Worm (Caenorhabditis elegans) whole organism, late embryonic: ENCODE data around the gene F20D1.3.

ENCODE experiments used
- ceh-24 ChIP-seq: sonication (generic microtip); optimal IDR thresholded peaks from 2 replicates; lab custom pipeline; 2016; ENCODE audit warnings: mild to moderate bottlenecking, missing genetic modification characterization, missing compliant biosample characterization
- hlh-30 ChIP-seq: sonication (generic microtip); optimal IDR thresholded peaks from 2 replicates; lab custom pipeline; 2017; ENCODE audit warnings: antibody characterized with exemption, missing genetic modification characterization, missing compliant biosample characterization; ENCODE audit not compliant: insufficient read depth

- no peak for TF ChIP-seq hlh-30 (tag; lab: Kevin White, UChicago)
- no peak for TF ChIP-seq ceh-24
These were observed 18.7 kb upstream of the F20D1.3 start for ce11 chrX:14957176-14957575.
